Worm (Caenorhabditis elegans) whole organism, L2 larva: ENCODE data around the gene Y67A10A.3.
"Not testable (repeated sequence)": the region's sequence is repeated elsewhere in the genome, so short reads cannot be mapped to it uniquely, and the experiment has no call there.

Experiments
- C34F6.9 ChIP-seq: fragments of 150-350 bp; optimal IDR thresholded peaks from 2 replicates; lab custom pipeline; 2014; ENCODE audit warnings: missing biosample characterization, missing genetic modification characterization
- F13H6.1 ChIP-seq: sonication (generic microtip); optimal IDR thresholded peaks from 2 replicates; lab custom pipeline; 2016; ENCODE audit warnings: missing genetic modification characterization, missing compliant biosample characterization
- Y55F3AM.14 ChIP-seq: fragments of 200-800 bp; sonication (Bioruptor generic); optimal IDR thresholded peaks from 2 replicates; lab custom pipeline; 2018; ENCODE audit warnings: mild to moderate bottlenecking, missing genetic modification characterization, missing compliant biosample characterization
- alr-1 ChIP-seq: fragments of 150-350 bp; optimal IDR thresholded peaks from 2 replicates; lab custom pipeline; 2014; ENCODE audit warnings: missing biosample characterization, missing genetic modification characterization
- ama-1 ChIP-seq: fragments of 150-350 bp; optimal IDR thresholded peaks from 2 replicates; lab custom pipeline; 2018; ENCODE audit warnings: inconsistent platforms
- ceh-16 ChIP-seq: fragments of 150-350 bp; optimal IDR thresholded peaks from 2 replicates; lab custom pipeline; 2014; ENCODE audit warnings: missing biosample characterization, missing genetic modification characterization
- dmd-4 ChIP-seq: sonication (generic microtip); optimal IDR thresholded peaks from 2 replicates; lab custom pipeline; 2017; ENCODE audit warnings: missing biosample characterization, missing genetic modification characterization
- egl-27 ChIP-seq: sonication (generic microtip); optimal IDR thresholded peaks from 3 replicates; lab custom pipeline; 2017; ENCODE audit warnings: missing biosample characterization, missing genetic modification reagents, missing genetic modification characterization
- elt-1 ChIP-seq: fragments of 150-350 bp; optimal IDR thresholded peaks from 2 replicates; lab custom pipeline; 2014; ENCODE audit warnings: missing biosample characterization, missing genetic modification characterization
- elt-3 ChIP-seq: sonication (generic microtip); optimal IDR thresholded peaks from 2 replicates; lab custom pipeline; 2017; ENCODE audit warnings: missing biosample characterization, missing genetic modification characterization
- fos-1 ChIP-seq: fragments of 150-350 bp; optimal IDR thresholded peaks from 2 replicates; lab custom pipeline; 2014; ENCODE audit warnings: missing biosample characterization, missing genetic modification characterization
- gmeb-1 ChIP-seq: fragments of 150-350 bp; optimal IDR thresholded peaks from 2 replicates; lab custom pipeline; 2014; ENCODE audit warnings: missing biosample characterization, missing genetic modification characterization
- lin-11 ChIP-seq: fragments of 150-350 bp; sonication (generic microtip); optimal IDR thresholded peaks from 2 replicates; lab custom pipeline; 2014; ENCODE audit warnings: missing biosample characterization, missing genetic modification characterization, inconsistent platforms, mixed read lengths
- lin-13 ChIP-seq: fragments of 150-350 bp; optimal IDR thresholded peaks from 2 replicates; lab custom pipeline; 2014; ENCODE audit warnings: missing biosample characterization, missing genetic modification reagents, missing genetic modification characterization
- lin-39 ChIP-seq: fragments of 150-350 bp; optimal IDR thresholded peaks from 2 replicates; lab custom pipeline; 2014; ENCODE audit warnings: missing biosample characterization, missing genetic modification reagents, missing genetic modification characterization
- lsy-2 ChIP-seq, 2 experiments: fragments of 150-350 bp in 1 of 2; sonication (generic microtip) in 1 of 2; optimal IDR thresholded peaks; 2 replicates each; lab custom pipeline; 2014 to 2017; ENCODE audit warnings: missing biosample characterization in 2 of 2, missing genetic modification characterization in 2 of 2
- mab-5 ChIP-seq: fragments of 150-350 bp; optimal IDR thresholded peaks from 2 replicates; lab custom pipeline; 2014; ENCODE audit warnings: missing biosample characterization, missing genetic modification characterization
- mbf-1 ChIP-seq: sonication (generic microtip); optimal IDR thresholded peaks from 2 replicates; lab custom pipeline; 2017; ENCODE audit warnings: missing biosample characterization, missing genetic modification characterization
- mdl-1 ChIP-seq, 2 experiments: fragments of 150-350 bp in 1 of 2; sonication (generic microtip) in 1 of 2; optimal IDR thresholded peaks; 2 replicates each; lab custom pipeline; 2017; ENCODE audit warnings: missing biosample characterization in 2 of 2, missing genetic modification characterization in 2 of 2
- nhr-10 ChIP-seq: sonication (generic microtip); optimal IDR thresholded peaks from 2 replicates; lab custom pipeline; 2017; ENCODE audit warnings: missing biosample characterization, missing genetic modification characterization
- nhr-12 ChIP-seq: fragments of 150-350 bp; optimal IDR thresholded peaks from 2 replicates; lab custom pipeline; 2014; ENCODE audit warnings: missing biosample characterization, missing genetic modification characterization
- nhr-23 ChIP-seq: fragments of 150-350 bp; optimal IDR thresholded peaks from 2 replicates; lab custom pipeline; 2014; ENCODE audit warnings: missing biosample characterization, missing genetic modification reagents, missing genetic modification characterization
- nhr-237 ChIP-seq: fragments of 150-350 bp; optimal IDR thresholded peaks from 2 replicates; lab custom pipeline; 2014; ENCODE audit warnings: missing biosample characterization, missing genetic modification characterization
- nhr-25 ChIP-seq: fragments of 150-350 bp; sonication (generic microtip); optimal IDR thresholded peaks from 3 replicates; lab custom pipeline; 2014; ENCODE audit warnings: missing biosample characterization, missing genetic modification characterization
- nhr-6 ChIP-seq: fragments of 150-350 bp; optimal IDR thresholded peaks from 2 replicates; lab custom pipeline; 2014; ENCODE audit warnings: missing biosample characterization, missing genetic modification characterization
- skn-1 ChIP-seq: sonication (generic microtip); optimal IDR thresholded peaks from 2 replicates; lab custom pipeline; 2017; ENCODE audit warnings: missing biosample characterization, missing genetic modification characterization
- sma-9 ChIP-seq, 2 experiments: fragments of 150-350 bp in 1 of 2; sonication (generic microtip) in 1 of 2; optimal IDR thresholded peaks; 2 replicates each; lab custom pipeline; 2014 to 2016; ENCODE audit warnings: missing genetic modification characterization in 2 of 2, mild to moderate bottlenecking in 1 of 2, missing biosample characterization in 1 of 2, missing compliant biosample characterization in 1 of 2, missing genetic modification reagents in 1 of 2, moderate library complexity in 1 of 2
- zag-1 ChIP-seq: fragments of 150-350 bp; optimal IDR thresholded peaks from 2 replicates; lab custom pipeline; 2014; ENCODE audit warnings: missing biosample characterization, missing genetic modification characterization
- ztf-11 ChIP-seq: sonication (generic microtip); optimal IDR thresholded peaks from 2 replicates; lab custom pipeline; 2017; ENCODE audit warnings: missing biosample characterization, missing genetic modification characterization
- ztf-4 ChIP-seq: fragments of 150-350 bp; optimal IDR thresholded peaks from 2 replicates; lab custom pipeline; 2014; ENCODE audit warnings: missing biosample characterization, missing genetic modification characterization

The Y67A10A.3 gene

DNA sequence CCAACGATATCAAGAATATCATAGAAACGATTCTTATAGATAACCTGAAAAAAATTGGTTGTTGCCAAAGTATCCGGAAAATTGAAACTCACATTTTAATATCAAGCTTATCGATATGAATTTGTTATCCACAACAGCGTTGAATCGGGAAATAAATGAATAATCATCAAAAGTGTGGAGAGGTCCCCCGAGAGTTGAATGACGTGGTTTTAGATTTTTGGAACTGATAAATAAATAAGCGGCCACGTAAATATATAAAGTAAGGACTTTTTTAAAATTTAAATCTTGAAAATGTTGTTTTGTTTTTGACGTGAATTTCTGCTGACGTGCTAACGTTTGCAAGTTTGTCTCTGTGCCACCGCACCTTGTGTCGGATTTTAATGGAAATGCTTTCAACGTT lies at the start of gene Y67A10A.3:
TSS of gene Y67A10A.3 (minus strand) at position 101 of the 400 bp plus-strand sequence.
- TF ChIP-seq elt-3 (no peak), mdl-1 (tag; optimal IDR thresholded peaks at IDR 0.05; lab: Kevin White, UChicago) (no peak)

DNA sequence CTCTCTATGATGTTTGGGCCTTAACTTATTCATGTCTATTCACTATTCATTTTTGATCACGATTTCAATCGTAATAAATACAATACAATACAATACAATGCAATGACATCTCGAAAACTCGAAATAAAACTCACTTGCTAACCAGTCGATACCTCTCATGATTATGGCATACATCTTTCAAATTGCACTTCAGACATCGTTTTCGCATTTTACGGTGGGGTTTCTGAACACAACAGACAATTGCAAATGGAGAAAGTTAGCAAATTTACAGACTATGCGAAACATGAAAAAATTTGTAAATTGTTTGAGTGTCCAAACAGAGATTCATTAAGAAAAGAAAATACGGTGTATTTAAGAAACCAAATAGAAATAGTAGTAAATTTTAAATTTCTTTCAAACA lies 49.2 kb upstream of the Y67A10A.3 start, which contains the start of gene paqr-3:
TSS of gene paqr-3 (minus strand) at position 210 of the 400 bp plus-strand sequence.
- TF ChIP-seq alr-1 (tag; lab: Kevin White, UChicago), result no peak
- no peak for TF ChIP-seq skn-1 (tag; lab: Kevin White, UChicago)
- no peak for TF ChIP-seq lin-11 (tag; lab: Kevin White, UChicago)
- TF ChIP-seq fos-1 (tag; lab: Kevin White, UChicago), result no peak
- TF ChIP-seq nhr-25 (tag; lab: Kevin White, UChicago), result no peak
- TF ChIP-seq ceh-16 (tag; lab: Kevin White, UChicago), result no peak
- no peak for TF ChIP-seq nhr-23 (tag; lab: Kevin White, UChicago)
- no peak for TF ChIP-seq elt-3
- no peak for TF ChIP-seq ztf-4
- TF ChIP-seq nhr-6, result no peak
- no peak for TF ChIP-seq dmd-4 (tag; lab: Kevin White, UChicago)
- TF ChIP-seq lin-13 (GFP tag; lab: Kevin White, UChicago), result no peak
- no peak for TF ChIP-seq Y55F3AM.14
- TF ChIP-seq C34F6.9 (tag; lab: Kevin White, UChicago), result no peak
- TF ChIP-seq zag-1 (tag; lab: Kevin White, UChicago), result no peak
- no peak for TF ChIP-seq elt-1
- no peak for TF ChIP-seq egl-27 (tag; lab: Kevin White, UChicago)
- TF ChIP-seq sma-9 (GFP tag; optimal IDR thresholded peaks at IDR 0.05; lab: Kevin White, UChicago), result no peak
- TF ChIP-seq sma-9 (tag; optimal IDR thresholded peaks at IDR 0.05; lab: Kevin White, UChicago), result no peak
- TF ChIP-seq ama-1 (lab: Kevin White, UChicago), result no peak
- TF ChIP-seq mab-5 (tag; lab: Kevin White, UChicago), result no peak

DNA sequence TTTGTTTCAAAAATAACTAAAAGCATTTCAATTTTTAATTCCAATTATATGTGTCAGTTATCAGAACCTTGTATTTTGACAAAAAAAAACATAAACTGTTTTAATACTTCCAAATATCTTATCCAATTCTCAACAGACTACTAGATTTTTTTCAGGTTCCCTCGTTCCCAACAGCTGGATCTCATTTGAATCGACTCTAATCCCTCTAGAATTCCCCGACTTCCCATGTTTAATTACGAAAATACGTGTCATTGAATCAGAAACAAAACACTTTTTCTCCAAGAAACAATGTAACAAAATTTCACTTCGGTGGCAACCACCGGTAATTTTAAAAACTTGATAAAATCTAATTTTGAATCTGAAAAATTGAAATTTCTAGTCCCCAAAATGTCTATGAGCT lies 44.9 kb upstream of the Y67A10A.3 start:
- TF ChIP-seq lsy-2 (tag; optimal IDR thresholded peaks at IDR 0.05; lab: Kevin White, UChicago) (no peak), nhr-10 (tag; lab: Kevin White, UChicago) (no peak), lin-39 (tag; lab: Kevin White, UChicago) (no peak), ama-1 (lab: Kevin White, UChicago) (no peak), alr-1 (tag; lab: Kevin White, UChicago) (no peak), dmd-4 (tag; lab: Kevin White, UChicago) (no peak), gmeb-1 (tag; lab: Kevin White, UChicago) (no peak), nhr-12 (tag; lab: Kevin White, UChicago) (no peak), lin-11 (tag; lab: Kevin White, UChicago) (no peak), fos-1 (tag; lab: Kevin White, UChicago) (no peak), ztf-11 (tag; lab: Kevin White, UChicago) (no peak)

DNA sequence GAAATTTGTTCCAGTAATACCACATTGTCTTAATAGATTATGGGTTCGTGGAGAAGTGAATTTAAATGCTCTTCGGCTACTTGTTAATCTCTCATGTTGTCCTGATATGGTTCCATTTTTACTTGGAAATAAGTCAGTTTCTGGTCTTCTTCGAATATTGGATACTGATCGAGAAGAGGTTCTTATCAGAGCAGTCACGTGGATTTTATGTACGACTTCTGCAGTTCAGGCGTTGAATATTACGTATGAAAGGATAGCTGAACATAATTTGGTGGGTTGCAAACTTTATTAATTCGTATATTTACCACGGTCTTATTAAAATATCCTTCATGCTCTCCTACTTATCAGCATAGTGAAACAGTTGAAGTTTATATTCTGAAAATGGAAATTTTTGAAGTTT lies 43.6 kb upstream of the Y67A10A.3 start:
- TF ChIP-seq mbf-1 (tag; lab: Kevin White, UChicago) (no peak), F13H6.1 (tag; lab: Kevin White, UChicago) (no peak), ztf-4 (no peak), nhr-25 (tag; lab: Kevin White, UChicago) (no peak), gmeb-1 (tag; lab: Kevin White, UChicago) (no peak), nhr-10 (tag; lab: Kevin White, UChicago) (no peak), elt-3 (no peak), lin-11 (tag; lab: Kevin White, UChicago) (no peak), zag-1 (tag; lab: Kevin White, UChicago) (no peak)

DNA sequence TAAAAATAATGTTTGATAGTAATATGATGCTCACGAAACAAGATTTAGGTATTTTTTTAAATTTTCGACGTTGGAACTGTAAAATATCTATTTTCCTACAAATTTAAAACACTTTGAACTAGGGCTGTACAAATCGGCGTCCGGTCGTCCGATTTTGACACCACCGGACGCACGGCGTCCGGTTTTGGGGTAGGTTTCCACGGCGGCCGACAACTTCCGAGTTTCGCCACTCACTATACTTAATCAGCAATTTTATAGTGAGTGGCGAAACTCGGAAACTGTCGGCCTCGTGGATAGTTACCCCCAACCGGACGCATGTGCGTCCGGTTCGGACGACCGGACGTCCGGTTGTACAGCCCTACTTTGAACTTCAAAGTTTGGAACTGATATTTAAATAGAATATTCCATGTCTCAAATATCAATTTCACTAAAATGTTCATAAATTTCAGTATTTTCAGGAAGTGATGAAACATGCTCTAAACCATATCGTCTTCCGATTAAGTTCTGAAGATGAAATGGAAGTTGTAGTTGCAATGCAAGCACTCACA lies 43.1 kb upstream of the Y67A10A.3 start:
- no peak for TF ChIP-seq nhr-237

DNA sequence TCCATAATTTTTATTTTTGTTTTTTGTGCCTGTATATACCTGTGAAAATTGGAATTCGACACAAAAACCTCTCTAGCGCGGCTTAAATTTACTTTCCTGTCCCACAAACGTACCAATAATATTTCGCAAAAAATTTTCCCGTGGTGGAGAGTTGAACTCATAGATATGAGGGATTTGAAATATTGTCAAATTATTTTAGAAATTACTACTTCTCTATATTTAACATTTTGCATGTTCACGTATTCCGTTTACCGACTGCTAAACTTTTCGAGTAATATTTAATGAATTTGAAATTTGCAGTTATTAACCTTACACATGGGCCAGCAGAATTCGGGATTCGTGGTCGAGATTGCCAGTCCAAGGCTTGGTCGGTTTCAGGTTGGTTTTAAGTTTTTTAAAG lies 39.6 kb upstream of the Y67A10A.3 start, which contains the start of gene Y67A10A.7:
TSS of gene Y67A10A.7 (plus strand) at position 301 of the 400 bp plus-strand sequence.
- TF ChIP-seq lin-11, ceh-16, alr-1 (tag; lab: Kevin White, UChicago): not testable (repeated sequence)
